Fruit fly (Drosophila melanogaster) whole organism, embryonic: ENCODE measurements around the gene His3.3B.

Source experiments
- B-H1 ChIP-seq: fragments of 200-800 bp; sonication (Bioruptor generic); IDR thresholded peaks from 3 replicates; pipeline ENCODE4 v1.3.6; 2022; ENCODE audit warnings: missing biosample characterization, missing genetic modification characterization
- B-H2 ChIP-seq: fragments of 200-800 bp; sonication (Bioruptor generic); optimal IDR thresholded peaks from 2 replicates; lab custom pipeline; 2018; ENCODE audit warnings: missing biosample characterization, mild to moderate bottlenecking, missing genetic modification characterization
- CG10267 ChIP-seq: fragments of 200-800 bp; sonication (Bioruptor generic); optimal IDR thresholded peaks from 2 replicates; lab custom pipeline; 2018; ENCODE audit warnings: missing biosample characterization, mild to moderate bottlenecking, missing genetic modification characterization, moderate library complexity
- CG10979 ChIP-seq: fragments of 200-800 bp; sonication (Bioruptor generic); optimal IDR thresholded peaks from 2 replicates; lab custom pipeline; 2018; ENCODE audit warnings: missing biosample characterization, mild to moderate bottlenecking, missing genetic modification characterization, moderate library complexity
- CG11085 ChIP-seq: fragments of 200-800 bp; sonication (Bioruptor generic); IDR thresholded peaks from 2 replicates; pipeline ENCODE4 v1.3.6; 2022; ENCODE audit warnings: missing biosample characterization, missing genetic modification characterization
- CG11093 ChIP-seq: fragments of 200-800 bp; sonication (Bioruptor generic); IDR thresholded peaks from 3 replicates; pipeline ENCODE4 v1.3.6; 2022; ENCODE audit warnings: missing biosample characterization, missing genetic modification characterization
- CG12155 ChIP-seq: fragments of 200-800 bp; sonication (Bioruptor generic); optimal IDR thresholded peaks from 3 replicates; lab custom pipeline; 2016; ENCODE audit warnings: missing biosample characterization, missing genetic modification characterization
- CG13296 ChIP-seq: fragments of 200-800 bp; sonication (Bioruptor generic); optimal IDR thresholded peaks from 3 replicates; lab custom pipeline; 2018; ENCODE audit warnings: missing biosample characterization, mild to moderate bottlenecking, missing genetic modification characterization
- CG14014 ChIP-seq: fragments of 200-800 bp; sonication (Bioruptor generic); IDR thresholded peaks from 2 replicates; pipeline ENCODE4 v1.3.6; 2022; ENCODE audit warnings: missing biosample characterization, missing genetic modification characterization
- CG14710 ChIP-seq: fragments of 200-800 bp; sonication (Bioruptor generic); optimal IDR thresholded peaks from 3 replicates; lab custom pipeline; 2019; ENCODE audit warnings: missing biosample characterization, mild to moderate bottlenecking, missing genetic modification characterization, moderate library complexity
- CG15011 ChIP-seq: fragments of 200-800 bp; sonication (Bioruptor generic); optimal IDR thresholded peaks from 3 replicates; lab custom pipeline; 2018; ENCODE audit warnings: missing biosample characterization, mild to moderate bottlenecking, missing genetic modification characterization
- CG15269 ChIP-seq: fragments of 200-800 bp; sonication (Bioruptor generic); optimal IDR thresholded peaks from 2 replicates; lab custom pipeline; 2018; ENCODE audit warnings: missing biosample characterization, mild to moderate bottlenecking, missing genetic modification characterization, moderate library complexity
- CG15514 ChIP-seq: fragments of 200-800 bp; sonication (Bioruptor generic); optimal IDR thresholded peaks from 3 replicates; lab custom pipeline; 2017; ENCODE audit warnings: missing biosample characterization, missing genetic modification characterization, mild to moderate bottlenecking, moderate library complexity, missing genetic modification reagents
- CG18599 ChIP-seq: fragments of 200-800 bp; sonication (Bioruptor generic); optimal IDR thresholded peaks from 3 replicates; lab custom pipeline; 2017; ENCODE audit warnings: missing biosample characterization, missing genetic modification characterization, mild to moderate bottlenecking, moderate library complexity, missing genetic modification reagents
- CG2712 ChIP-seq: fragments of 200-800 bp; optimal IDR thresholded peaks from 3 replicates; lab custom pipeline; 2019; ENCODE audit warnings: missing biosample characterization, mild to moderate bottlenecking, missing genetic modification characterization, moderate library complexity
- CG3065 ChIP-seq: fragments of 200-800 bp; sonication (Bioruptor generic); optimal IDR thresholded peaks from 2 replicates; lab custom pipeline; 2016; ENCODE audit warnings: missing biosample characterization, missing genetic modification characterization
- CG3995 ChIP-seq: fragments of 200-800 bp; sonication (Bioruptor generic); optimal IDR thresholded peaks from 3 replicates; lab custom pipeline; 2016; ENCODE audit warnings: missing biosample characterization, missing genetic modification characterization
- CG6689 ChIP-seq: fragments of 200-800 bp; sonication (Bioruptor generic); IDR thresholded peaks from 2 replicates; pipeline ENCODE4 v1.3.6; 2022; ENCODE audit warnings: missing biosample characterization, missing genetic modification characterization
- CG6854 ChIP-seq: fragments of 200-800 bp; sonication (Bioruptor generic); optimal IDR thresholded peaks from 3 replicates; lab custom pipeline; 2017; ENCODE audit warnings: missing biosample characterization, mild to moderate bottlenecking, missing genetic modification characterization
- Chrac-16 ChIP-seq: fragments of 200-800 bp; sonication (Bioruptor generic); optimal IDR thresholded peaks from 3 replicates; lab custom pipeline; 2016; ENCODE audit warnings: missing biosample characterization, missing genetic modification characterization
- CoRest ChIP-seq: fragments of 200-800 bp; sonication (Bioruptor generic); optimal IDR thresholded peaks from 3 replicates; lab custom pipeline; 2018; ENCODE audit warnings: missing biosample characterization, mild to moderate bottlenecking, missing genetic modification characterization, moderate library complexity
- Ets65A ChIP-seq: fragments of 200-800 bp; sonication (Bioruptor generic); peaks from one replicate; lab custom pipeline; 2016; ENCODE audit warnings: missing biosample characterization, missing genetic modification characterization
- Fer1 ChIP-seq: fragments of 200-800 bp; sonication (Bioruptor generic); optimal IDR thresholded peaks from 2 replicates; lab custom pipeline; 2017; ENCODE audit warnings: missing biosample characterization, mild to moderate bottlenecking, missing genetic modification characterization
- Fer3 ChIP-seq: fragments of 200-800 bp; sonication (Bioruptor generic); optimal IDR thresholded peaks from 2 replicates; lab custom pipeline; 2018; ENCODE audit warnings: missing biosample characterization, mild to moderate bottlenecking, missing genetic modification characterization, moderate library complexity
- Gug ChIP-seq: fragments of 200-800 bp; sonication (Bioruptor generic); IDR thresholded peaks from 4 replicates; pipeline ENCODE4 v1.3.6; 2022; ENCODE audit warnings: missing biosample characterization, missing genetic modification characterization
- HLH4C ChIP-seq: fragments of 200-800 bp; sonication (Bioruptor generic); IDR thresholded peaks from 3 replicates; pipeline ENCODE4 v1.3.6; 2022; ENCODE audit warnings: missing biosample characterization, missing genetic modification characterization; ENCODE audit not compliant: partially characterized antibody
- Hr3 ChIP-seq: fragments of 200-800 bp; sonication (Bioruptor generic); optimal IDR thresholded peaks from 3 replicates; lab custom pipeline; 2016; ENCODE audit warnings: missing biosample characterization, missing genetic modification characterization
- Jarid2 ChIP-seq: fragments of 200-800 bp; sonication (Bioruptor generic); optimal IDR thresholded peaks from 3 replicates; lab custom pipeline; 2017; ENCODE audit warnings: mild to moderate bottlenecking, missing biosample characterization, missing genetic modification reagents, missing genetic modification characterization
- Nf-YB ChIP-seq: fragments of 200-800 bp; sonication (Bioruptor generic); optimal IDR thresholded peaks from 3 replicates; lab custom pipeline; 2019; ENCODE audit warnings: missing biosample characterization, mild to moderate bottlenecking, missing genetic modification characterization, moderate library complexity
- Oli ChIP-seq: fragments of 200-800 bp; sonication (Bioruptor generic); optimal IDR thresholded peaks from 2 replicates; lab custom pipeline; 2018; ENCODE audit warnings: missing biosample characterization, mild to moderate bottlenecking, missing genetic modification characterization, moderate library complexity
- Rx ChIP-seq: fragments of 200-800 bp; sonication (Bioruptor generic); IDR thresholded peaks from 2 replicates; pipeline ENCODE4 v1.3.6; 2022; ENCODE audit warnings: missing biosample characterization, missing genetic modification characterization
- Taf1 ChIP-seq: fragments of 200-800 bp; sonication (Bioruptor generic); IDR thresholded peaks from 2 replicates; pipeline ENCODE4 v1.3.6; 2022; ENCODE audit warnings: missing biosample characterization, missing genetic modification characterization
- dm ChIP-seq: fragments of 200-800 bp; sonication (Bioruptor generic); optimal IDR thresholded peaks from 3 replicates; lab custom pipeline; 2016; ENCODE audit warnings: missing biosample characterization, missing genetic modification characterization
- dmrt11E ChIP-seq: fragments of 200-800 bp; sonication (Bioruptor generic); optimal IDR thresholded peaks from 3 replicates; lab custom pipeline; 2018; ENCODE audit warnings: missing biosample characterization, mild to moderate bottlenecking, missing genetic modification characterization, moderate library complexity
- dmrt99B ChIP-seq: fragments of 200-800 bp; sonication (Bioruptor generic); optimal IDR thresholded peaks from 2 replicates; lab custom pipeline; 2018; ENCODE audit warnings: missing biosample characterization, mild to moderate bottlenecking, missing genetic modification characterization, moderate library complexity
- dpn ChIP-seq, 2 experiments: fragments of 200-800 bp; sonication (Bioruptor generic); optimal IDR thresholded peaks; 3 replicates each; lab custom pipeline; 2016; ENCODE audit warnings: missing biosample characterization in 2 of 2, missing genetic modification characterization in 2 of 2
- gcm ChIP-seq: fragments of 200-800 bp; sonication (Bioruptor generic); optimal IDR thresholded peaks from 2 replicates; lab custom pipeline; 2019; ENCODE audit warnings: missing biosample characterization, mild to moderate bottlenecking, missing genetic modification characterization, moderate library complexity
- grau ChIP-seq: fragments of 200-800 bp; optimal IDR thresholded peaks from 3 replicates; lab custom pipeline; 2019; ENCODE audit warnings: missing biosample characterization, mild to moderate bottlenecking, missing genetic modification characterization, moderate library complexity
- gro ChIP-seq: fragments of 200-800 bp; sonication (Bioruptor generic); optimal IDR thresholded peaks from 2 replicates; lab custom pipeline; 2016; ENCODE audit warnings: missing biosample characterization, missing genetic modification characterization
- ind ChIP-seq: fragments of 200-800 bp; sonication (Bioruptor generic); optimal IDR thresholded peaks from 3 replicates; lab custom pipeline; 2016; ENCODE audit warnings: missing biosample characterization, missing genetic modification characterization
- jing ChIP-seq: fragments of 200-800 bp; sonication (Bioruptor generic); optimal IDR thresholded peaks from 2 replicates; lab custom pipeline; 2018; ENCODE audit warnings: missing biosample characterization, mild to moderate bottlenecking, missing genetic modification characterization
- mld ChIP-seq: fragments of 200-800 bp; sonication (Bioruptor generic); IDR thresholded peaks from 3 replicates; pipeline ENCODE4 v1.3.6; 2022; ENCODE audit warnings: missing biosample characterization, missing genetic modification characterization; ENCODE audit not compliant: partially characterized antibody
- oc ChIP-seq: fragments of 200-800 bp; sonication (Bioruptor generic); optimal IDR thresholded peaks from 2 replicates; lab custom pipeline; 2018; ENCODE audit warnings: missing biosample characterization, mild to moderate bottlenecking, missing genetic modification characterization, moderate library complexity
- pfk ChIP-seq: fragments of 200-800 bp; sonication (Bioruptor generic); optimal IDR thresholded peaks from 2 replicates; lab custom pipeline; 2018; ENCODE audit warnings: missing biosample characterization, mild to moderate bottlenecking, missing genetic modification characterization, moderate library complexity
- pros ChIP-seq: fragments of 200-800 bp; sonication (Bioruptor generic); optimal IDR thresholded peaks from 3 replicates; lab custom pipeline; 2019; ENCODE audit warnings: missing biosample characterization, mild to moderate bottlenecking, missing genetic modification characterization, moderate library complexity
- sc ChIP-seq, 3 experiments: fragments of >200 bp in 2 of 3; fragments of 200-800 bp in 1 of 3; sonication (Bioruptor generic) in 1 of 3; optimal IDR thresholded peaks; 2 replicates in 2 of 3; 3 replicates in 1 of 3; lab custom pipeline; 2017; ENCODE audit warnings: mild to moderate bottlenecking in 1 of 3, missing biosample characterization in 1 of 3, missing genetic modification characterization in 1 of 3, missing genetic modification reagents in 1 of 3
- unpg ChIP-seq: fragments of 200-800 bp; sonication (Bioruptor generic); optimal IDR thresholded peaks from 3 replicates; lab custom pipeline; 2018; ENCODE audit warnings: missing biosample characterization, mild to moderate bottlenecking, missing genetic modification characterization, moderate library complexity
- zen ChIP-seq: fragments of 200-800 bp; sonication (Bioruptor generic); optimal IDR thresholded peaks from 3 replicates; lab custom pipeline; 2018; ENCODE audit warnings: missing biosample characterization, mild to moderate bottlenecking, missing genetic modification characterization, moderate library complexity
- zfh2 ChIP-seq: fragments of 200-800 bp; sonication (Bioruptor generic); optimal IDR thresholded peaks from 2 replicates; lab custom pipeline; 2016; ENCODE audit warnings: missing biosample characterization, missing genetic modification characterization

His3.3B gene

DNA sequence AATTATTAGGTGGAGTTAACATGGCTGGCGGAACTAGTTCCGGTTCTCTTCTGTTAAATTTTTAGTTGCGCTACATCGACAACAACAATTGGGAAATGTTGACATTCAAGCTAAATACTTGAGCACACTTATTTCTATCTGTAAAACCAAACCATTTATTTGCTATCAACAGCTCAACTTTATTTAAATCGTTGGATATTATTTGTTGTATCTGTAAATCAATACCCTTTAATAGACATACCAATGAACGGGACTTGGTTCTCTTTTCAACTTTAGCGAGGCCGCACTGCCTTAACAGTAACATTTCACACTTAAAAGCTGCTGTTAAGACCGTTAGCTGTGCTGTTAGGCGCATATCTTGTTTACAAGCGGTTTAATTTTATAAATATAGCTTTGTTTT lies 37.1 kb upstream of the His3.3B start, which contains the start of gene CG12106 (continued):
- TF ChIP-seq zfh2: peak; percentile 56
- TF ChIP-seq dm: no peak
- TF ChIP-seq jing: peak; percentile 14
- TF ChIP-seq unpg (GFP tag; lab: Kevin White, UChicago): peak; percentile 59
- no peak for TF ChIP-seq zen (tag; lab: Kevin White, UChicago)
- no peak for TF ChIP-seq Nf-YB
- peak; percentile 40 for TF ChIP-seq dmrt99B (tag; lab: Kevin White, UChicago)
- peak; percentile 28 for TF ChIP-seq B-H2 (GFP tag; lab: Kevin White, UChicago)
- TF ChIP-seq oc (tag; lab: Kevin White, UChicago): no peak
- TF ChIP-seq CG6854 (GFP tag; lab: Kevin White, UChicago): no peak
- no peak for TF ChIP-seq sc (optimal IDR thresholded peaks at IDR 0.05; lab: Kevin White, UChicago)
- no peak for TF ChIP-seq sc (GFP tag; optimal IDR thresholded peaks at IDR 0.05; lab: Kevin White, UChicago)
- TF ChIP-seq CG18599 (GFP tag; lab: Kevin White, UChicago): peak; percentile 62
- 0 out of 2 replicates have a peak, but pooled peaks have one; percentile 36 for TF ChIP-seq CG14014
- TF ChIP-seq Chrac-16 (GFP tag; lab: Kevin White, UChicago): peak; percentile 44
- no peak for TF ChIP-seq CG11093
- no peak for TF ChIP-seq mld (GFP tag; lab: Robert Waterston, UW)
- no peak for TF ChIP-seq HLH4C
- peak; percentile 0 for TF ChIP-seq CG3995 (GFP tag; lab: Kevin White, UChicago)
- peak; percentile 16 for TF ChIP-seq CG10979 (tag; lab: Kevin White, UChicago)
- peak; percentile 51 for TF ChIP-seq ind (GFP tag; lab: Kevin White, UChicago)
- TF ChIP-seq Ets65A: peak; percentile 37
- TF ChIP-seq CoRest: peak; percentile 63
- peak; percentile 25 for TF ChIP-seq Oli (tag; lab: Kevin White, UChicago)
- no peak for TF ChIP-seq gcm (GFP tag; lab: Kevin White, UChicago)
- TF ChIP-seq pfk: no peak
- 0 out of 3 replicates have a peak, but pooled peaks have one; percentile 20 for TF ChIP-seq B-H1 (GFP tag; lab: Robert Waterston, UW)
- 0 out of 2 replicates have a peak, but pooled peaks have one; percentile 37 for TF ChIP-seq Rx (GFP tag; lab: Robert Waterston, UW)
- peak; percentile 98 for TF ChIP-seq CG15514
- peak; percentile 14 for TF ChIP-seq CG10267 (tag; lab: Kevin White, UChicago)
- TF ChIP-seq dmrt11E (tag; lab: Kevin White, UChicago): peak; percentile 9
- peak; percentile 62 for TF ChIP-seq Fer3 (tag; lab: Kevin White, UChicago)
- peak; percentile 55 for TF ChIP-seq Fer1
- TF ChIP-seq CG15269 (tag; lab: Kevin White, UChicago): peak; percentile 65
- TF ChIP-seq CG13296 (GFP tag; lab: Kevin White, UChicago): peak; percentile 50
- TF ChIP-seq grau (tag; lab: Kevin White, UChicago): peak; percentile 98
- no peak for TF ChIP-seq CG15011 (GFP tag; lab: Kevin White, UChicago)
- peak; percentile 37 to 45 for TF ChIP-seq dpn (GFP tag; optimal IDR thresholded peaks at IDR 0.05; lab: Kevin White, UChicago)
- TF ChIP-seq pros (GFP tag; lab: Kevin White, UChicago): no peak
- TF ChIP-seq Taf1: no peak
- peak; percentile 4 for TF ChIP-seq Hr3 (GFP tag; lab: Kevin White, UChicago)
- peak; percentile 42 for TF ChIP-seq CG2712 (tag; lab: Kevin White, UChicago)
- peak; percentile 30 for TF ChIP-seq CG14710 (tag; lab: Kevin White, UChicago)
- no peak for TF ChIP-seq CG11085 (GFP tag; lab: Robert Waterston, UW)
- TF ChIP-seq gro (GFP tag; lab: Kevin White, UChicago): peak; percentile 33
- peak; percentile 28; the same call in 1 of the 2 replicates for TF ChIP-seq CG6689 (GFP tag; lab: Robert Waterston, UW)
- peak; percentile 35; the same call in 1 of the 4 replicates for TF ChIP-seq Gug (GFP tag; lab: Robert Waterston, UW)
- peak; percentile 32 for TF ChIP-seq CG12155 (GFP tag; lab: Kevin White, UChicago)
- TF ChIP-seq Jarid2: no peak
- TF ChIP-seq CG3065 (GFP tag; lab: Kevin White, UChicago): no peak
